Worm (Caenorhabditis elegans): ENCODE measurements around the gene R02D5.8.

- no peak for TF ChIP-seq tab-1 (GFP tag; IDR thresholded peaks at IDR 0.05)
- no peak for TF ChIP-seq flt-1 (GFP tag; IDR thresholded peaks at IDR 0.05)
- no peak for TF ChIP-seq cog-1 (tag; optimal IDR thresholded peaks at IDR 0.05)
- no peak for TF ChIP-seq ref-1 (GFP tag; conservative IDR thresholded peaks at IDR 0.05)
- TF ChIP-seq ztf-29 (GFP tag; IDR thresholded peaks at IDR 0.05) = no peak
These were observed 28.1 kb downstream of the R02D5.8 start for ce11 chrV:14491097-14491496.
